Fruit fly (Drosophila melanogaster): Measurements from ENCODE around the gene CG11357.

The CG11357 gene

dm6 chr3L:4543807-4544197 is 2.0 kb downstream of the CG11357 start:
- peak; percentile 55 for TF ChIP-seq CG12768 (GFP tag; optimal IDR thresholded peaks at IDR 0.05)
- no peak for TF ChIP-seq Crg-1 (GFP tag; optimal IDR thresholded peaks at IDR 0.05)
- peak; percentile 66 for TF ChIP-seq cic (GFP tag; optimal IDR thresholded peaks at IDR 0.05)
- TF ChIP-seq toe (GFP tag; optimal IDR thresholded peaks at IDR 0.05), result peak; percentile 23
- no peak for TF ChIP-seq CG7101 (tag; optimal IDR thresholded peaks at IDR 0.05)
- no peak for TF ChIP-seq CG33017 (tag; optimal IDR thresholded peaks at IDR 0.05)
- TF ChIP-seq Mnt (GFP tag; optimal IDR thresholded peaks at IDR 0.05), result peak; percentile 38
- TF ChIP-seq bab1 (GFP tag; optimal IDR thresholded peaks at IDR 0.05), result peak; percentile 6
- no peak for TF ChIP-seq CG14711 (tag; optimal IDR thresholded peaks at IDR 0.05)
- TF ChIP-seq ovo (GFP tag; optimal IDR thresholded peaks at IDR 0.05), result peak; percentile 15
- peak; percentile 36 for TF ChIP-seq tj (GFP tag; optimal IDR thresholded peaks at IDR 0.05)

- TF ChIP-seq pad (GFP tag; optimal IDR thresholded peaks at IDR 0.05) (no peak), tj (GFP tag; optimal IDR thresholded peaks at IDR 0.05) (peak; percentile 49)
Observed at dm6 chr3L:4544633-4545032, 2.8 kb downstream of the CG11357 start.

- TF ChIP-seq kay (GFP tag; ENCODE audit: borderline replicate concordance), result no peak
- TF ChIP-seq CG14711 (tag; optimal IDR thresholded peaks at IDR 0.05), result no peak
- no peak for TF ChIP-seq toe (GFP tag; optimal IDR thresholded peaks at IDR 0.05)
- no peak for TF ChIP-seq CG7101 (tag; optimal IDR thresholded peaks at IDR 0.05)
Observed at dm6 chr3L:4545138-4545537, 3.3 kb downstream of the CG11357 start.

- TF ChIP-seq CG12768 (GFP tag; optimal IDR thresholded peaks at IDR 0.05), result no peak
- TF ChIP-seq CG11617 (GFP tag; optimal IDR thresholded peaks at IDR 0.05), result no peak
- TF ChIP-seq Hr96 (GFP tag; optimal IDR thresholded peaks at IDR 0.05), result no peak
- TF ChIP-seq CG14711 (tag; optimal IDR thresholded peaks at IDR 0.05), result no peak
- no peak for TF ChIP-seq toe (GFP tag; optimal IDR thresholded peaks at IDR 0.05)
- no peak for TF ChIP-seq bab1 (GFP tag; optimal IDR thresholded peaks at IDR 0.05)
- no peak for TF ChIP-seq tj (GFP tag; optimal IDR thresholded peaks at IDR 0.05)
- TF ChIP-seq CG7101 (tag; optimal IDR thresholded peaks at IDR 0.05), result no peak
Observed at dm6 chr3L:4545731-4546130, 3.9 kb downstream of the CG11357 start.

dm6 chr3L:4546650-4547049 is 4.8 kb downstream of the CG11357 start:
- no peak for TF ChIP-seq CG1620 (GFP tag; optimal IDR thresholded peaks at IDR 0.05)
- TF ChIP-seq bab1 (GFP tag; optimal IDR thresholded peaks at IDR 0.05), result no peak
- TF ChIP-seq Crg-1 (GFP tag; optimal IDR thresholded peaks at IDR 0.05), result no peak
- TF ChIP-seq kay (GFP tag; ENCODE audit: borderline replicate concordance), result no peak
- no peak for TF ChIP-seq ovo (GFP tag; optimal IDR thresholded peaks at IDR 0.05)
- no peak for TF ChIP-seq CG5204 (GFP tag; optimal IDR thresholded peaks at IDR 0.05)
- TF ChIP-seq tj (GFP tag; optimal IDR thresholded peaks at IDR 0.05), result no peak
- no peak for TF ChIP-seq CG12768 (GFP tag; optimal IDR thresholded peaks at IDR 0.05)
- TF ChIP-seq cic (GFP tag; optimal IDR thresholded peaks at IDR 0.05), result no peak
- no peak for TF ChIP-seq Mnt (GFP tag; optimal IDR thresholded peaks at IDR 0.05)
- TF ChIP-seq CG7101 (tag; optimal IDR thresholded peaks at IDR 0.05), result no peak
- no peak for TF ChIP-seq Hr96 (GFP tag; optimal IDR thresholded peaks at IDR 0.05)
- no peak for TF ChIP-seq cnc (optimal IDR thresholded peaks at IDR 0.05)

dm6 chr3L:4548380-4548779 is 6.5 kb downstream of the CG11357 start:
- TF ChIP-seq cic (GFP tag; optimal IDR thresholded peaks at IDR 0.05) (no peak), CG5204 (GFP tag; optimal IDR thresholded peaks at IDR 0.05) (no peak), CG11617 (GFP tag; optimal IDR thresholded peaks at IDR 0.05) (no peak), Clk (GFP tag; optimal IDR thresholded peaks at IDR 0.05) (no peak), bab1 (GFP tag; optimal IDR thresholded peaks at IDR 0.05) (no peak), CG12768 (GFP tag; optimal IDR thresholded peaks at IDR 0.05) (no peak), Crg-1 (GFP tag; optimal IDR thresholded peaks at IDR 0.05) (no peak), CG33017 (tag; optimal IDR thresholded peaks at IDR 0.05) (no peak)

dm6 chr3L:4549341-4549740 is 7.5 kb downstream of the CG11357 start:
- TF ChIP-seq Mnt (GFP tag; optimal IDR thresholded peaks at IDR 0.05), result no peak
- no peak for TF ChIP-seq Crg-1 (GFP tag; optimal IDR thresholded peaks at IDR 0.05)
- no peak for TF ChIP-seq CG7101 (tag; optimal IDR thresholded peaks at IDR 0.05)
- no peak for TF ChIP-seq Clk (GFP tag; optimal IDR thresholded peaks at IDR 0.05)
- TF ChIP-seq toe (GFP tag; optimal IDR thresholded peaks at IDR 0.05), result no peak
- TF ChIP-seq CG7045 (GFP tag; optimal IDR thresholded peaks at IDR 0.05), result no peak
- no peak for TF ChIP-seq CG14711 (tag; optimal IDR thresholded peaks at IDR 0.05)
- TF ChIP-seq CG11617 (GFP tag; optimal IDR thresholded peaks at IDR 0.05), result no peak
- TF ChIP-seq tj (GFP tag; optimal IDR thresholded peaks at IDR 0.05), result no peak
- TF ChIP-seq Hr96 (GFP tag; optimal IDR thresholded peaks at IDR 0.05), result no peak
- no peak for TF ChIP-seq cic (GFP tag; optimal IDR thresholded peaks at IDR 0.05)
- no peak for TF ChIP-seq CG5204 (GFP tag; optimal IDR thresholded peaks at IDR 0.05)
- no peak for TF ChIP-seq kay (GFP tag; ENCODE audit: borderline replicate concordance)
- TF ChIP-seq pad (GFP tag; optimal IDR thresholded peaks at IDR 0.05), result no peak
- TF ChIP-seq CG33017 (tag; optimal IDR thresholded peaks at IDR 0.05), result no peak
- TF ChIP-seq ovo (GFP tag; optimal IDR thresholded peaks at IDR 0.05), result no peak
- no peak for TF ChIP-seq CG12768 (GFP tag; optimal IDR thresholded peaks at IDR 0.05)
- no peak for TF ChIP-seq CG1620 (GFP tag; optimal IDR thresholded peaks at IDR 0.05)
- no peak for TF ChIP-seq bab1 (GFP tag; optimal IDR thresholded peaks at IDR 0.05)
- no peak for TF ChIP-seq cnc (optimal IDR thresholded peaks at IDR 0.05)

Measured in whole organism, adult.